Fruit fly (Drosophila melanogaster): Measurements from ENCODE around the gene CG9130.
"Not testable (repeated sequence)": the region's sequence is repeated elsewhere in the genome, so short reads cannot be mapped to it uniquely, and the experiment has no call there.

CG9130 gene

dm6 chr3L:1235426-1235825 lies 16.4 kb upstream of the CG9130 start, which contains the start of gene galene:
Gene galene (plus strand): TSS chr3L:1235726.
- no peak for TF ChIP-seq CTCF (optimal IDR thresholded peaks at IDR 0.05)
- TF ChIP-seq CG8478 (optimal IDR thresholded peaks at IDR 0.05) = no peak

- TF ChIP-seq CG8478 (optimal IDR thresholded peaks at IDR 0.05) = no peak
- TF ChIP-seq CTCF (optimal IDR thresholded peaks at IDR 0.05) = no peak
Measured at dm6 chr3L:1238219-1238618, 13.6 kb upstream of the CG9130 start, which contains the start of gene CG9192. Gene CG9192 (minus strand): TSS chr3L:1238319.

- TF ChIP-seq CG8478, CTCF (optimal IDR thresholded peaks at IDR 0.05): not testable (repeated sequence)
Measured at dm6 chr3L:1245810-1246209, 6.0 kb upstream of the CG9130 start, which contains the start of gene Klp61F. Gene Klp61F (minus strand): TSS chr3L:1245910.

- not testable (repeated sequence) for TF ChIP-seq CTCF, CG8478 (optimal IDR thresholded peaks at IDR 0.05)
Measured at dm6 chr3L:1246823-1247222, 5.0 kb upstream of the CG9130 start, which contains the start of gene CG32318. Gene CG32318 (minus strand): TSS chr3L:1246923.

- TF ChIP-seq CTCF (optimal IDR thresholded peaks at IDR 0.05) (peak; percentile 8 to 30), CG8478 (optimal IDR thresholded peaks at IDR 0.05) (no peak)
Measured at dm6 chr3L:1247627-1248295, 4.1 kb upstream of the CG9130 start, which contains the start of the genes Psf1 and Sac1. Gene Psf1 (minus strand): TSS chr3L:1247677. Gene Sac1 (plus strand): TSS chr3L:1247817.

dm6 chr3L:1250396-1250795 lies 1.4 kb upstream of the CG9130 start, which contains the start of gene Bfc:
Gene Bfc (plus strand): TSS chr3L:1250696.
- TF ChIP-seq CTCF (optimal IDR thresholded peaks at IDR 0.05) (no peak), CG8478 (optimal IDR thresholded peaks at IDR 0.05) (no peak)

- no peak for TF ChIP-seq CTCF (optimal IDR thresholded peaks at IDR 0.05)
- TF ChIP-seq CG8478 (optimal IDR thresholded peaks at IDR 0.05) = no peak
Measured at dm6 chr3L:1256061-1256780, 4.4 kb downstream of the CG9130 start, which contains the start of gene tfc. Gene tfc (plus strand): TSS chr3L:1256449.

dm6 chr3L:1258547-1258946 lies 6.7 kb downstream of the CG9130 start:
- TF ChIP-seq CTCF (optimal IDR thresholded peaks at IDR 0.05) (no peak), CG8478 (optimal IDR thresholded peaks at IDR 0.05) (no peak)

- TF ChIP-seq CG8478 (optimal IDR thresholded peaks at IDR 0.05) (no peak), CTCF (optimal IDR thresholded peaks at IDR 0.05) (no peak)
Measured at dm6 chr3L:1264998-1265397, 13.2 kb downstream of the CG9130 start.

dm6 chr3L:1265423-1266002 lies 13.7 kb downstream of the CG9130 start:
- TF ChIP-seq CG8478 (optimal IDR thresholded peaks at IDR 0.05) (no peak), CTCF (optimal IDR thresholded peaks at IDR 0.05) (no peak)

dm6 chr3L:1269013-1269412 lies 17.2 kb downstream of the CG9130 start:
- TF ChIP-seq CTCF (optimal IDR thresholded peaks at IDR 0.05) (no peak), CG8478 (optimal IDR thresholded peaks at IDR 0.05) (no peak)

dm6 chr3L:1275767-1276166 lies 24.0 kb downstream of the CG9130 start, which contains the start of gene CG32333:
Gene CG32333 (plus strand): TSS chr3L:1275956.
- TF ChIP-seq CTCF (optimal IDR thresholded peaks at IDR 0.05) (no peak), CG8478 (optimal IDR thresholded peaks at IDR 0.05) (no peak)

dm6 chr3L:1277937-1278336 lies 26.1 kb downstream of the CG9130 start:
- TF ChIP-seq CTCF (optimal IDR thresholded peaks at IDR 0.05) (no peak), CG8478 (optimal IDR thresholded peaks at IDR 0.05) (no peak)

- TF ChIP-seq CG8478 (optimal IDR thresholded peaks at IDR 0.05) (no peak), CTCF (optimal IDR thresholded peaks at IDR 0.05) (no peak)
Measured at dm6 chr3L:1279685-1280084, 27.9 kb downstream of the CG9130 start.

dm6 chr3L:1280890-1281622 lies 29.2 kb downstream of the CG9130 start:
- TF ChIP-seq CTCF (optimal IDR thresholded peaks at IDR 0.05) (no peak), CG8478 (optimal IDR thresholded peaks at IDR 0.05) (no peak)

Data from S2 (cell line).